Worm (Caenorhabditis elegans): ENCODE data around the gene nol-6.

DNA sequence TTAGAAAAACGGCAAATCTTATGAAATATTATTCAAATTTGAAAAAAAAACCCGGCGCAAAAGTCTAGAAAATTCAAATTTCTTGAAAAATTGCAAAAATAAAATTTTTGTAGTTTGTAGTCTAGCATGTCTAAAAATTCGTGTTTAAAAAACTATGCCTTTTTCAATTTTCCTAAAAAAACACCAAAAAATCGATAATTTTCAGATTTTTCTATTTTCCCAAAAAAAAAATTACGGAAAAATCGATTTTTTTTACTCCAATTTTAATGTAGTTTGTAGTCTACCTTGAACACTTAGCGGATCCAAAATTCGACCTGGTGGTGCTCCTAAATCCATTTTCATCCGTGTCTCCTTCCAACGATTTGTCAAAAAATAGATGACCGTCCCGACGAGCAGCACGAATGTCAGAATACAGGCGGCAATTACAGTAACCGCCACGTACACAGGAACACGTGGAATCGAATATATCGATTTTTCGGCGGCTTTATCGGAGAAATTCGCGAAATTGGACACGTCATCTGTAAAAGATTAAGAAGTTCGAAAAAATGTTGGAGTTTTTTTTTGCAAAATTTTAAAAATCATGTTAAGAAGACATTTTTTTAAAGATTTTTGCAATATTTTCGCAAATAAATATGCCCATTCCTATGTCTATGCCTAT is 16.4 kb downstream of the nol-6 start:
- no peak for TF ChIP-seq unc-62 (GFP tag; optimal IDR thresholded peaks at IDR 0.05)
- no peak for TF ChIP-seq lsy-2 (tag; optimal IDR thresholded peaks at IDR 0.05)
- TF ChIP-seq nhr-12 (tag; optimal IDR thresholded peaks at IDR 0.05), result no peak
- TF ChIP-seq lin-11 (tag; optimal IDR thresholded peaks at IDR 0.05), result no peak
- no peak for TF ChIP-seq nhr-23 (tag; optimal IDR thresholded peaks at IDR 0.05)
- TF ChIP-seq ama-1 (optimal IDR thresholded peaks at IDR 0.05), result no peak
- no peak for TF ChIP-seq Y55F3AM.14 (GFP tag; optimal IDR thresholded peaks at IDR 0.05)
- no peak for TF ChIP-seq unc-55 (GFP tag; optimal IDR thresholded peaks at IDR 0.05)
- TF ChIP-seq nhr-11 (tag; optimal IDR thresholded peaks at IDR 0.05), result no peak
- no peak for TF ChIP-seq blmp-1 (tag; optimal IDR thresholded peaks at IDR 0.05; ENCODE audit: insufficient read depth)
- TF ChIP-seq ztf-11 (tag; optimal IDR thresholded peaks at IDR 0.05), result no peak
- no peak for TF ChIP-seq elt-1 (tag; optimal IDR thresholded peaks at IDR 0.05)
- TF ChIP-seq ceh-82 (tag; optimal IDR thresholded peaks at IDR 0.05), result no peak

Measured in whole organism, L2 larva.